Worm (Caenorhabditis elegans): Measurements from ENCODE around the gene F42A8.1.
A peak's percentile ranks its signal among the peaks of the same experiment; 100 is the strongest.

Gene F42A8.1

DNA sequence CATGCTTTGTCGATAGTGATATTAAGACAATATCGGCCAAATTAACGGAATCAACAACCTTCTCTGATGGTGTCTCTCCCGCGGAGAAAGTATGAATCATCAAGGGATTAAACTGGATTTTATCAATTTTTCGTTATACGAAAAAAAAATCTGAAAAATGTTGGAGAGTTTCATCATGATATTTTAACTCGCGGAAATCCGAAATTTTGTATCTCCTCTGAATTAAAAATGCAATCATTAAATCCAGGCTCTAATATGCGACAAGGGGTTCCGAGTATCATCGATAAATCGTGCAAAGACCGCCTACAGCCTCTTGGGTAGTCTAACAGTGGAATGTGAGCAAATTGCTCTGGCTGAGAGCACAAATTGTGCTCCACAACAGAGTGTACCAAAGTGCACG, 30.8 kb upstream of the F42A8.1 start, which contains the start of gene C06C3.10:
TSS of gene C06C3.10 (minus strand) at position 101 of the 400 bp plus-strand sequence.
- TF ChIP-seq unc-39 (tag; optimal IDR thresholded peaks at IDR 0.05), result no peak

DNA sequence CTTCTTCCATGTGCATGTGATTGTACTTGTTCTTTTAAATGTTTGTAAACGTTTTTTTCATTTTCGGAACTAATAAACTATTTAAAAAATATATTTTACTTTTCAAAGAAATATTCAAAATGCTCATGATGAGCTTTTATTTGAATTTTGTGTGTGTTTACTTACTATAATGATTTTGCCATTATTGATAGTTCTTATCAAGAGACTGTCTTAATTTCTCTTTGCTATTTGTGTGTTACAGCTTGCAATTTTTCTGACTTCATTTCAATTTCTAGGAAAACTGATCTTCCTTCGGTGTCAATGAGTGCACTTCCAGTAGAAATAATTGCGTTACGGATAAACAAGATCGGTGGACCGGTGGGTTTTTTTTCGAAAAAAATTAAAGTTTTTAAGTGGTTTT, 28.4 kb upstream of the F42A8.1 start, which contains the start of gene C06C3.12:
TSS of gene C06C3.12 (plus strand) at position 301 of the 400 bp plus-strand sequence.
- peak; percentile 24 for TF ChIP-seq fos-1 (tag; optimal IDR thresholded peaks at IDR 0.05)
- TF ChIP-seq mbf-1 (tag; optimal IDR thresholded peaks at IDR 0.05), result no peak

DNA sequence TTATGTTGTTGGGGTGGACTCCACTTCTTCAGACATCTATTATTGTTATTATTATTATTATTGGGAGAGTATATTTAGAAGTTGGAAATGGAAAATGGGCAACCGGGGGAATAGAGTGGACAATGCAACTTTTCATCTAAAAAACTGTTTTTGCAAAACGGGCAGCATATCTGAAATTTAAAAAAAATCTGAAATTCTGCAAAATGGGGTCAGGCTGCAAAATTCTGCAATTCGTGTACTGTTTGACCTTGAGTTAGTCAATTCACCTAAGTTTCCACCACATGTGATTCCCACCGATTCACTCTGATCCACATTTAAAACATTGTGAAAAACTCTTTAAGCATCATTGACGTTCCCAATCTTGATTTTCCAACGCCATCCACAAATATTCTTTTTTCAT, 26.6 kb upstream of the F42A8.1 start, which contains the start of gene C06C3.4:
TSS of gene C06C3.4 (plus strand) at position 301 of the 400 bp plus-strand sequence.
- TF ChIP-seq ztf-11 (tag; optimal IDR thresholded peaks at IDR 0.05), result no peak

DNA sequence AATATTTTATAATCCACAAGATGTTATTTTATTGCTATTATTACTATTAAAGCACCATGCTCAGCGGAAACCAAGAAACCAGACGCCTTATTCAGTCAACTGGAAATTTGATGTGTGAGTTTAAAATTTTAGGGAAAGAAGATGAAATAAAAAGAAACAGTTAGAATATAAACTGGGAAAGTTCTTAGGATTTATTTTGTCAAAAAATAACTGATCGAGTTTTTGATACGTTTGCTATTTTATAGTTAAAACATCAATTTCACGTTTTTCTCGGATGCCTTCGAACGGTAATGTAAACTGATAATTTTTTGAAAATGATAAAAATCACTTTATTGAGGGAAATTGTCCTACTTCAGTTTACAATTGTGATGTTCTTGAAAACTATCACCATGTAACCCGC, 26.0 kb upstream of the F42A8.1 start, which contains the start of gene C06C3.3:
TSS of gene C06C3.3 (minus strand) at position 101 of the 400 bp plus-strand sequence.
- TF ChIP-seq sma-3 (GFP tag; optimal IDR thresholded peaks at IDR 0.05), result no peak
- no peak for TF ChIP-seq nhr-10 (tag; optimal IDR thresholded peaks at IDR 0.05)
- no peak for TF ChIP-seq Y55F3AM.14 (GFP tag; optimal IDR thresholded peaks at IDR 0.05)
- no peak for TF ChIP-seq ZK546.5 (tag; optimal IDR thresholded peaks at IDR 0.05)
- TF ChIP-seq ama-1 (optimal IDR thresholded peaks at IDR 0.05), result no peak
- TF ChIP-seq lin-11 (tag; optimal IDR thresholded peaks at IDR 0.05), result no peak
- TF ChIP-seq sma-9 (GFP tag; optimal IDR thresholded peaks at IDR 0.05), result no peak
- TF ChIP-seq sma-9 (tag; optimal IDR thresholded peaks at IDR 0.05), result no peak
- TF ChIP-seq F13H6.1 (tag; optimal IDR thresholded peaks at IDR 0.05), result no peak
- no peak for TF ChIP-seq mab-5 (tag; optimal IDR thresholded peaks at IDR 0.05)
- no peak for TF ChIP-seq nhr-12 (tag; optimal IDR thresholded peaks at IDR 0.05)
- TF ChIP-seq aly-2 (tag; optimal IDR thresholded peaks at IDR 0.05), result no peak
- TF ChIP-seq lin-39 (tag; optimal IDR thresholded peaks at IDR 0.05), result no peak
- no peak for TF ChIP-seq nhr-237 (tag; optimal IDR thresholded peaks at IDR 0.05)
- TF ChIP-seq gmeb-1 (tag; optimal IDR thresholded peaks at IDR 0.05), result no peak
- TF ChIP-seq zag-1 (tag; optimal IDR thresholded peaks at IDR 0.05), result no peak
- no peak for TF ChIP-seq crh-2 (tag; optimal IDR thresholded peaks at IDR 0.05)
- no peak for TF ChIP-seq egl-27 (tag; optimal IDR thresholded peaks at IDR 0.05)
- no peak for TF ChIP-seq peb-1 (tag; optimal IDR thresholded peaks at IDR 0.05)
- TF ChIP-seq fos-1 (tag; optimal IDR thresholded peaks at IDR 0.05), result no peak

DNA sequence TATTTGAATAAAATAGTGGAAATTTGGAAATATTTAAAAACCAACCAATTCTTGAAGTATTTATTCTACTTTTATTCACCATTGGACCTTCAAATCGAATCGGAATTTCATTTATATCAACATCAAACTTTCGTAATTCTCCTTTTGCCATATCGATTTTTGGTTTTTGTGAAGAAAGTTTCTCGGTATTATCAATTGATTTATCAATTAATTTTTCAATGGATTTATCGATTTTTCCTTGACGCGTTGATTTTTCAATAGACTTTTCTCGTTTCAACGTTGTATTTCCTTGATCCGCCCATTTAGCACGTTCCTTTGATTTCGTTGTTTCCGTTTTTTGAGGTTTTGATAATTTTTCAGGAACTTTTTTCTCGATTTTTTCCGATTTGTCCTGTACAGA, 23.0 kb upstream of the F42A8.1 start:
- TF ChIP-seq F13H6.1 (tag; optimal IDR thresholded peaks at IDR 0.05), result no peak
- no peak for TF ChIP-seq elt-3 (tag; optimal IDR thresholded peaks at IDR 0.05)
- TF ChIP-seq unc-39 (tag; optimal IDR thresholded peaks at IDR 0.05), result no peak
- no peak for TF ChIP-seq C34F6.9 (tag; optimal IDR thresholded peaks at IDR 0.05)
- TF ChIP-seq sma-3 (GFP tag; optimal IDR thresholded peaks at IDR 0.05), result no peak
- no peak for TF ChIP-seq nhr-77 (tag; optimal IDR thresholded peaks at IDR 0.05)
- no peak for TF ChIP-seq ztf-1 (GFP tag; conservative IDR thresholded peaks at IDR 0.05)
- TF ChIP-seq mab-5 (tag; optimal IDR thresholded peaks at IDR 0.05), result no peak
- TF ChIP-seq nhr-12 (tag; optimal IDR thresholded peaks at IDR 0.05), result no peak
- no peak for TF ChIP-seq ZK546.5 (tag; optimal IDR thresholded peaks at IDR 0.05)
- TF ChIP-seq lin-39 (tag; optimal IDR thresholded peaks at IDR 0.05), result no peak
- no peak for TF ChIP-seq peb-1 (tag; optimal IDR thresholded peaks at IDR 0.05)

DNA sequence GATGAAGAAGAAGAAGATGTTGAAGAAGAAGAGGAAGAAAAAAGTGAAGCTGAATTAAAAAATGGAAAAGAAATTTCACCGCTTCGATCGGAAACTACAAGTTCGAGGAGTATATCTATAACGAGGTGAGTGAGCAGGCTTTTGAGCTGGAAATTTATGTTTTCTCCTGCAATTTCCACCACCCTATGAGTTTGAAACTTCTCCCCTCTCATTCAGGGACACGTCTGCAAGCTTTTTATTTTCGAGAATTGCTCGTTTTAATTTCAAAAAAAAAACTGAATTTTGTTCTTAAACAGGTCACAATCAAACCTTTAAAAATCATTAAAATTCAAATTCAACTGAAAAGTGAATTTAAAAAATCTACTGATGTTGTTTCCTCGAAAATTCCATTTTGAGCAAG, 15.9 kb upstream of the F42A8.1 start:
- TF ChIP-seq C34F6.9 (tag; optimal IDR thresholded peaks at IDR 0.05) (no peak), lin-11 (tag; optimal IDR thresholded peaks at IDR 0.05) (no peak), nhr-21 (tag; optimal IDR thresholded peaks at IDR 0.05) (no peak), ceh-16 (tag; optimal IDR thresholded peaks at IDR 0.05) (no peak), gmeb-1 (tag; optimal IDR thresholded peaks at IDR 0.05) (no peak), ZK546.5 (tag; optimal IDR thresholded peaks at IDR 0.05) (no peak), Y55F3AM.14 (GFP tag; optimal IDR thresholded peaks at IDR 0.05) (no peak), aly-2 (tag; optimal IDR thresholded peaks at IDR 0.05) (no peak), dmd-4 (tag; optimal IDR thresholded peaks at IDR 0.05) (no peak), sem-4 (tag; optimal IDR thresholded peaks at IDR 0.05) (no peak), ztf-11 (tag; optimal IDR thresholded peaks at IDR 0.05) (no peak), nhr-77 (tag; optimal IDR thresholded peaks at IDR 0.05) (no peak), peb-1 (tag; optimal IDR thresholded peaks at IDR 0.05) (no peak), snpc-4 (tag; optimal IDR thresholded peaks at IDR 0.05) (no peak), ama-1 (optimal IDR thresholded peaks at IDR 0.05) (no peak)

All from whole organism, L2 larva.